Worm (Caenorhabditis elegans) whole organism, mixed stage, embryonic: ENCODE results near the gene pitr-2.

Experiments used
- bed-3 ChIP-seq: fragments of 200-800 bp; sonication (Bioruptor generic); optimal IDR thresholded peaks from 3 replicates; lab custom pipeline; 2018; ENCODE audit warnings: mild to moderate bottlenecking, missing genetic modification characterization, moderate library complexity, missing compliant biosample characterization
- blmp-1 ChIP-seq: fragments of 150-350 bp; optimal IDR thresholded peaks from 2 replicates; lab custom pipeline; 2014; ENCODE audit warnings: missing biosample characterization, missing genetic modification characterization
- ceh-43 ChIP-seq: fragments of 200-800 bp; sonication (Bioruptor generic); optimal IDR thresholded peaks from 2 replicates; lab custom pipeline; 2018; ENCODE audit warnings: mild to moderate bottlenecking, missing genetic modification characterization, moderate library complexity, missing compliant biosample characterization
- ces-1 ChIP-seq: fragments of 150-350 bp; optimal IDR thresholded peaks from 2 replicates; lab custom pipeline; 2014; ENCODE audit warnings: missing biosample characterization, missing genetic modification reagents, missing genetic modification characterization
- cnd-1 ChIP-seq: fragments of 200-800 bp; sonication (Bioruptor generic); optimal IDR thresholded peaks from 2 replicates; lab custom pipeline; 2018; ENCODE audit warnings: mild to moderate bottlenecking, missing genetic modification characterization, missing compliant biosample characterization
- drap-1 ChIP-seq: fragments of 200-800 bp; sonication (Bioruptor generic); optimal IDR thresholded peaks from 3 replicates; lab custom pipeline; 2018; ENCODE audit warnings: mild to moderate bottlenecking, missing genetic modification characterization, missing compliant biosample characterization
- elt-1 ChIP-seq: sonication (generic microtip); optimal IDR thresholded peaks from 2 replicates; lab custom pipeline; 2017; ENCODE audit warnings: missing genetic modification characterization, mild to moderate bottlenecking, missing compliant biosample characterization, antibody characterized with exemption, moderate library complexity, borderline replicate concordance; ENCODE audit not compliant: insufficient read depth
- elt-3 ChIP-seq: fragments of 150-350 bp; optimal IDR thresholded peaks from 2 replicates; lab custom pipeline; 2014; ENCODE audit warnings: missing biosample characterization, missing genetic modification characterization
- flh-1 ChIP-seq: fragments of 200-800 bp; sonication (Bioruptor generic); optimal IDR thresholded peaks from 2 replicates; lab custom pipeline; 2018; ENCODE audit warnings: mild to moderate bottlenecking, missing genetic modification characterization, moderate library complexity, missing compliant biosample characterization
- hlh-1 ChIP-seq: fragments of 150-350 bp; optimal IDR thresholded peaks from 2 replicates; lab custom pipeline; 2014; ENCODE audit warnings: missing biosample characterization, missing genetic modification reagents, missing genetic modification characterization
- lin-32 ChIP-seq: fragments of 200-800 bp; sonication (Bioruptor generic); optimal IDR thresholded peaks from 2 replicates; lab custom pipeline; 2018; ENCODE audit warnings: mild to moderate bottlenecking, missing genetic modification characterization, missing compliant biosample characterization
- mls-2 ChIP-seq: sonication (generic microtip); optimal IDR thresholded peaks from 2 replicates; lab custom pipeline; 2016; ENCODE audit warnings: mild to moderate bottlenecking, missing genetic modification characterization, moderate library complexity, missing compliant biosample characterization
- nhr-12 ChIP-seq: fragments of 150-350 bp; optimal IDR thresholded peaks from 2 replicates; lab custom pipeline; 2014; ENCODE audit warnings: missing biosample characterization, missing genetic modification characterization
- nhr-28 ChIP-seq: fragments of 150-350 bp; optimal IDR thresholded peaks from 2 replicates; lab custom pipeline; 2014; ENCODE audit warnings: missing biosample characterization, missing genetic modification characterization
- nhr-76 ChIP-seq: sonication (generic microtip); optimal IDR thresholded peaks from 2 replicates; lab custom pipeline; 2017; ENCODE audit warnings: missing biosample characterization, missing genetic modification characterization
- pha-4 ChIP-seq: fragments of 150-350 bp; optimal IDR thresholded peaks from 2 replicates; lab custom pipeline; 2018; ENCODE audit warnings: missing biosample characterization, missing genetic modification reagents, missing genetic modification characterization
- sem-2 ChIP-seq: fragments of 200-800 bp; sonication (Bioruptor generic); optimal IDR thresholded peaks from 2 replicates; lab custom pipeline; 2018; ENCODE audit warnings: mild to moderate bottlenecking, missing genetic modification characterization, missing compliant biosample characterization
- snpc-4 ChIP-seq: fragments of 150-350 bp; optimal IDR thresholded peaks from 2 replicates; lab custom pipeline; 2014; ENCODE audit warnings: missing biosample characterization, missing genetic modification characterization
- sptf-1 ChIP-seq: sonication (generic microtip); optimal IDR thresholded peaks from 2 replicates; lab custom pipeline; 2017; ENCODE audit warnings: mild to moderate bottlenecking, missing genetic modification characterization, moderate library complexity, missing compliant biosample characterization
- tbx-8 ChIP-seq: fragments of 200-800 bp; sonication (Bioruptor generic); optimal IDR thresholded peaks from 2 replicates; lab custom pipeline; 2018; ENCODE audit warnings: mild to moderate bottlenecking, missing genetic modification characterization, moderate library complexity, missing compliant biosample characterization
- unc-120 ChIP-seq: sonication (generic microtip); optimal IDR thresholded peaks from 2 replicates; lab custom pipeline; 2017; ENCODE audit warnings: missing genetic modification characterization, missing compliant biosample characterization; ENCODE audit not compliant: poor library complexity, severe bottlenecking
- unc-39 ChIP-seq: fragments of 150-350 bp; optimal IDR thresholded peaks from 2 replicates; lab custom pipeline; 2014; ENCODE audit warnings: missing biosample characterization, missing genetic modification characterization
- unc-62 ChIP-seq: fragments of 150-350 bp; optimal IDR thresholded peaks from 2 replicates; lab custom pipeline; 2014; ENCODE audit warnings: missing biosample characterization, missing genetic modification reagents, missing genetic modification characterization
- ztf-11 ChIP-seq: fragments of 150-350 bp; optimal IDR thresholded peaks from 2 replicates; lab custom pipeline; 2014; ENCODE audit warnings: missing biosample characterization, missing genetic modification characterization

The pitr-2 gene

ce11 chrV:9094976-9095375 is 42.5 kb downstream of the pitr-2 start:
- TF ChIP-seq tbx-8 (GFP tag; lab: Kevin White, UChicago), result no peak
- no peak for TF ChIP-seq ceh-43
- TF ChIP-seq sem-2 (GFP tag; lab: Kevin White, UChicago), result no peak
- TF ChIP-seq, all 35 proteins: peak for 0

DNA sequence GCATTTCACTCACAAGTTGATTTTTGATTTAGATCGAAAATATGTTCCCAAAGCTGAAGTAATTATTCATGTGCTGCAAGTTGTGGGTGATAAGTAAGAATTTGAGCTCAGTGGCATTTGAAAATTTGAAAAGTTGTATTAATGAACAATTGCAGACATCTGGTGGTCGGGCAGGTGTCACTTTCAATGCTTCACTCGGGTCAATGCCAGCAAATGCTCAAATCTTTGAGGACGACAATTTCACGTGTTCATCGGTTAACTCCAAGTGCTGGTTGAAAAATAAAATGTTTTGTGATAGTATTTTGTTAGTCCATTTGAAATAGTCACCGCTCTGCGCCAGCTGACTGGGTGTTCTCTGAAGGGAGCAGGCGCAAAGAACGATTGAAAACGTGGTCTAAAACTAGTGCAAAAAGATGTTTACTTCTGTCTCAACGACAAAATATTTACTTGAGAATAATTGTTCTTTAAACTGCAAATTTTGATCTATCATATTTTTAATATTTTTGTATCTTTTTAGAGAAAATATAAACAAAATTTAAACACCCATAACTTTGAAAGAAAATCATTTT is 43.4 kb downstream of the pitr-2 start:
- TF ChIP-seq hlh-1 (tag; lab: Kevin White, UChicago) (peak; percentile 69), ces-1 (GFP tag; lab: Kevin White, UChicago) (no peak)
- TF ChIP-seq, all 35 proteins: peak for 1

- TF ChIP-seq lin-32 (GFP tag; lab: Kevin White, UChicago), result no peak
- TF ChIP-seq nhr-76, result no peak
- TF ChIP-seq nhr-12 (tag; lab: Kevin White, UChicago), result no peak
- TF ChIP-seq unc-39 (tag; lab: Kevin White, UChicago), result no peak
- no peak for TF ChIP-seq unc-62 (GFP tag; lab: Kevin White, UChicago)
- TF ChIP-seq hlh-1 (tag; lab: Kevin White, UChicago), result no peak
- no peak for TF ChIP-seq sem-2 (GFP tag; lab: Kevin White, UChicago)
- no peak for TF ChIP-seq ces-1 (GFP tag; lab: Kevin White, UChicago)
- TF ChIP-seq nhr-28 (tag; lab: Kevin White, UChicago), result no peak
- no peak for TF ChIP-seq ceh-43
- no peak for TF ChIP-seq bed-3
- TF ChIP-seq cnd-1 (tag; lab: Kevin White, UChicago), result no peak
- TF ChIP-seq drap-1 (GFP tag; lab: Kevin White, UChicago), result no peak
- TF ChIP-seq snpc-4 (tag; lab: Kevin White, UChicago), result no peak
- no peak for TF ChIP-seq flh-1
- TF ChIP-seq, all 35 proteins: peak for 0
Measured at ce11 chrV:9092209-9092608, 45.3 kb downstream of the pitr-2 start, which contains the start of gene T27E4.1. TSS of gene T27E4.1 (plus strand) at chrV:9092345.

ce11 chrV:9088758-9089157 is 48.8 kb downstream of the pitr-2 start:
- TF ChIP-seq mls-2 (tag; lab: Kevin White, UChicago) (peak; percentile 63), sptf-1 (tag; lab: Kevin White, UChicago) (no peak)

ce11 chrV:9085845-9086244 is 51.7 kb downstream of the pitr-2 start:
- TF ChIP-seq blmp-1 (tag; lab: Kevin White, UChicago), result no peak
- TF ChIP-seq sptf-1 (tag; lab: Kevin White, UChicago), result no peak
- TF ChIP-seq unc-120, result no peak
- no peak for TF ChIP-seq elt-1
- no peak for TF ChIP-seq elt-3 (tag; lab: Kevin White, UChicago)
- no peak for TF ChIP-seq tbx-8 (GFP tag; lab: Kevin White, UChicago)
- TF ChIP-seq ztf-11 (tag; lab: Kevin White, UChicago), result no peak
- TF ChIP-seq flh-1, result no peak
- TF ChIP-seq pha-4 (tag; lab: Kevin White, UChicago), result no peak
- TF ChIP-seq cnd-1 (tag; lab: Kevin White, UChicago), result no peak
- TF ChIP-seq mls-2 (tag; lab: Kevin White, UChicago), result no peak
- no peak for TF ChIP-seq nhr-76
